Fruit fly (Drosophila melanogaster): Measurements from ENCODE around the gene alpha-Man-Ib.

alpha-Man-Ib gene

dm6 chr3R:29151621-29152092 is 39.0 kb upstream of the alpha-Man-Ib start, which contains the start of gene eIF2D (continued):
- TF ChIP-seq CG9817 (tag; optimal IDR thresholded peaks at IDR 0.05) (peak; percentile 46), CG32772 (GFP tag; IDR thresholded peaks at IDR 0.05) (no peak), Dek (tag; optimal IDR thresholded peaks at IDR 0.05) (peak; percentile 33), CG10321 (GFP tag; IDR thresholded peaks at IDR 0.05) (no peak), lilli (GFP tag; optimal IDR thresholded peaks at IDR 0.05) (peak; percentile 55), CG14441 (GFP tag; IDR thresholded peaks at IDR 0.05) (peak; percentile 52; the same call in 1 of the 2 replicates), Atf-2 (GFP tag; optimal IDR thresholded peaks at IDR 0.05) (no peak), croc (GFP tag; conservative IDR thresholded peaks at IDR 0.05) (no peak), mam (GFP tag; optimal IDR thresholded peaks at IDR 0.05) (peak; percentile 45), CG30431 (GFP tag; optimal IDR thresholded peaks at IDR 0.05) (no peak), CG6689 (GFP tag; IDR thresholded peaks at IDR 0.05) (peak; percentile 71), CG7786 (GFP tag; optimal IDR thresholded peaks at IDR 0.05) (peak; percentile 35), CG2129 (GFP tag; IDR thresholded peaks at IDR 0.05; ENCODE audit: partially characterized antibody) (no peak), CG14860 (GFP tag; IDR thresholded peaks at IDR 0.05; ENCODE audit: partially characterized antibody) (no peak), dm (GFP tag; optimal IDR thresholded peaks at IDR 0.05) (peak; percentile 33), CG12769 (tag; optimal IDR thresholded peaks at IDR 0.05) (peak; percentile 36), unc-4 (GFP tag; IDR thresholded peaks at IDR 0.05; ENCODE audit: partially characterized antibody) (no peak), gt (GFP tag; IDR thresholded peaks at IDR 0.05) (no peak), BtbVII (GFP tag; optimal IDR thresholded peaks at IDR 0.05) (peak; percentile 53), H15 (GFP tag; IDR thresholded peaks at IDR 0.05) (no peak), sim (GFP tag; IDR thresholded peaks at IDR 0.05) (no peak), Sox102F (GFP tag; optimal IDR thresholded peaks at IDR 0.05) (peak; percentile 45), CG14965 (GFP tag; optimal IDR thresholded peaks at IDR 0.05; ENCODE audit: borderline replicate concordance) (no peak), vvl (GFP tag; IDR thresholded peaks at IDR 0.05) (peak; percentile 86), Blimp-1 (GFP tag; optimal IDR thresholded peaks at IDR 0.05) (peak; percentile 46), CG4854 (GFP tag; optimal IDR thresholded peaks at IDR 0.05) (no peak), slp2 (GFP tag; optimal IDR thresholded peaks at IDR 0.05) (peak; percentile 58), CG13624 (GFP tag; optimal IDR thresholded peaks at IDR 0.05) (peak; percentile 51), Hr3 (GFP tag; optimal IDR thresholded peaks at IDR 0.05) (peak; percentile 27), CrebB (tag; optimal IDR thresholded peaks at IDR 0.05) (peak; percentile 40), BEAF-32 (GFP tag; optimal IDR thresholded peaks at IDR 0.05) (peak; percentile 34), twi (tag; optimal IDR thresholded peaks at IDR 0.05) (peak; percentile 55), scrt (GFP tag; optimal IDR thresholded peaks at IDR 0.05) (no peak), tio (GFP tag; optimal IDR thresholded peaks at IDR 0.05) (no peak), Oaz (GFP tag; IDR thresholded peaks at IDR 0.05) (no peak), CG34422 (GFP tag; IDR thresholded peaks at IDR 0.05) (peak; percentile 74; the same call in 1 of the 3 replicates), CG7928 (GFP tag; optimal IDR thresholded peaks at IDR 0.05) (no peak), CG30403 (GFP tag; optimal IDR thresholded peaks at IDR 0.05) (peak; percentile 67), CG6272 (GFP tag; IDR thresholded peaks at IDR 0.05) (peak; percentile 45), Scr (GFP tag; IDR thresholded peaks at IDR 0.05; ENCODE audit: partially characterized antibody) (peak; percentile 19; the same call in 1 of the 2 replicates), ash1 (GFP tag; optimal IDR thresholded peaks at IDR 0.05) (no peak), CG12659 (GFP tag; optimal IDR thresholded peaks at IDR 0.05) (peak; percentile 53), CG33557 (GFP tag; optimal IDR thresholded peaks at IDR 0.05) (peak; percentile 14), CG32767 (GFP tag; IDR thresholded peaks at IDR 0.05) (peak; percentile 17; the same call in 1 of the 2 replicates), CG18476 (GFP tag; optimal IDR thresholded peaks at IDR 0.05) (peak; percentile 20), CG10462 (GFP tag; optimal IDR thresholded peaks at IDR 0.05) (no peak), fd3F (GFP tag; optimal IDR thresholded peaks at IDR 0.05) (peak; percentile 32), stc (GFP tag; IDR thresholded peaks at IDR 0.05) (peak; percentile 45; the same call in 1 of the 2 replicates), CG11560 (tag; IDR thresholded peaks at IDR 0.05) (no peak), Nf-YB (GFP tag; optimal IDR thresholded peaks at IDR 0.05) (peak; percentile 19)
